Worm (Caenorhabditis elegans) whole organism, late embryonic: ENCODE data around the gene srv-34.

Experiments used
- C08G9.2 ChIP-seq: sonication (generic microtip); optimal IDR thresholded peaks from 2 replicates; lab custom pipeline; 2016; ENCODE audit warnings: mild to moderate bottlenecking, missing genetic modification characterization, moderate library complexity, missing compliant biosample characterization
- C38D4.7 ChIP-seq: fragments of 200-800 bp; sonication (Bioruptor generic); optimal IDR thresholded peaks from 2 replicates; lab custom pipeline; 2018; ENCODE audit warnings: mild to moderate bottlenecking, missing genetic modification characterization, moderate library complexity, missing compliant biosample characterization
- F13H6.1 ChIP-seq: sonication (generic microtip); optimal IDR thresholded peaks from 2 replicates; lab custom pipeline; 2016; ENCODE audit warnings: missing genetic modification characterization, missing compliant biosample characterization
- K02D7.2 ChIP-seq: sonication (generic microtip); optimal IDR thresholded peaks from 2 replicates; lab custom pipeline; 2017; ENCODE audit warnings: mild to moderate bottlenecking, missing genetic modification characterization, missing compliant biosample characterization
- Y22D7AL.16 ChIP-seq: sonication (generic microtip); optimal IDR thresholded peaks from 2 replicates; lab custom pipeline; 2016; ENCODE audit warnings: missing genetic modification characterization, missing compliant biosample characterization
- ama-1 ChIP-seq: fragments of 150-350 bp; optimal IDR thresholded peaks from 2 replicates; lab custom pipeline; 2014
- ceh-14 ChIP-seq: sonication (generic microtip); optimal IDR thresholded peaks from 2 replicates; lab custom pipeline; 2016; ENCODE audit warnings: missing genotype, missing genetic modification characterization, missing compliant biosample characterization
- ceh-18 ChIP-seq: sonication (generic microtip); optimal IDR thresholded peaks from 2 replicates; lab custom pipeline; 2016; ENCODE audit warnings: missing genetic modification characterization, missing compliant biosample characterization
- ceh-19 ChIP-seq: fragments of 200-800 bp; sonication (Bioruptor generic); optimal IDR thresholded peaks from 2 replicates; lab custom pipeline; 2018; ENCODE audit warnings: mild to moderate bottlenecking, missing genetic modification characterization, missing compliant biosample characterization
- ceh-2 ChIP-seq: sonication (generic microtip); optimal IDR thresholded peaks from 2 replicates; lab custom pipeline; 2016; ENCODE audit warnings: missing genotype, missing genetic modification characterization, missing compliant biosample characterization
- ceh-22 ChIP-seq: sonication (generic microtip); optimal IDR thresholded peaks from 2 replicates; lab custom pipeline; 2017; ENCODE audit warnings: missing biosample characterization, missing genetic modification characterization
- ceh-24 ChIP-seq: sonication (generic microtip); optimal IDR thresholded peaks from 2 replicates; lab custom pipeline; 2016; ENCODE audit warnings: mild to moderate bottlenecking, missing genetic modification characterization, missing compliant biosample characterization
- ceh-30 ChIP-seq: fragments of 150-350 bp; optimal IDR thresholded peaks from 2 replicates; lab custom pipeline; 2014; ENCODE audit warnings: missing biosample characterization, missing genetic modification characterization
- ceh-31 ChIP-seq: sonication (generic microtip); optimal IDR thresholded peaks from 2 replicates; lab custom pipeline; 2016; ENCODE audit warnings: missing genetic modification characterization, missing compliant biosample characterization
- ceh-34 ChIP-seq: sonication (generic microtip); optimal IDR thresholded peaks from 2 replicates; lab custom pipeline; 2016; ENCODE audit warnings: mild to moderate bottlenecking, missing genetic modification characterization, missing compliant biosample characterization
- ceh-45 ChIP-seq: fragments of 200-800 bp; sonication (Bioruptor generic); IDR thresholded peaks from 2 replicates; pipeline ENCODE4 v1.3.6; 2022; ENCODE audit warnings: missing genetic modification reagents, missing genetic modification characterization, missing compliant biosample characterization
- ceh-48 ChIP-seq: sonication (generic microtip); optimal IDR thresholded peaks from 2 replicates; lab custom pipeline; 2016; ENCODE audit warnings: missing genetic modification characterization, inconsistent platforms, missing compliant biosample characterization
- ceh-6 ChIP-seq: fragments of 200-800 bp; sonication (Bioruptor generic); optimal IDR thresholded peaks from 2 replicates; lab custom pipeline; 2018; ENCODE audit warnings: mild to moderate bottlenecking, missing genetic modification characterization, missing compliant biosample characterization
- ceh-9 ChIP-seq: sonication (generic microtip); optimal IDR thresholded peaks from 2 replicates; lab custom pipeline; 2016; ENCODE audit warnings: mild to moderate bottlenecking, missing genetic modification characterization, inconsistent platforms, missing compliant biosample characterization
- che-1 ChIP-seq: sonication (generic microtip); optimal IDR thresholded peaks from 2 replicates; lab custom pipeline; 2016; ENCODE audit warnings: mild to moderate bottlenecking, missing genetic modification characterization, missing compliant biosample characterization
- dmd-4 ChIP-seq: sonication (generic microtip); optimal IDR thresholded peaks from 2 replicates; lab custom pipeline; 2016; ENCODE audit warnings: borderline replicate concordance, missing genetic modification characterization, missing compliant biosample characterization
- elt-2 ChIP-seq: sonication (generic microtip); optimal IDR thresholded peaks from 2 replicates; lab custom pipeline; 2016; ENCODE audit warnings: missing genetic modification reagents, missing genetic modification characterization, missing compliant biosample characterization
- elt-4 ChIP-seq: sonication (generic microtip); optimal IDR thresholded peaks from 2 replicates; lab custom pipeline; 2016; ENCODE audit warnings: missing genetic modification characterization, missing compliant biosample characterization
- ets-4 ChIP-seq: sonication (generic microtip); optimal IDR thresholded peaks from 2 replicates; lab custom pipeline; 2016; ENCODE audit warnings: missing genetic modification characterization, missing compliant biosample characterization
- eyg-1 ChIP-seq: sonication (generic microtip); optimal IDR thresholded peaks from 2 replicates; lab custom pipeline; 2016; ENCODE audit warnings: missing genotype, missing genetic modification characterization, missing compliant biosample characterization
- fax-1 ChIP-seq: sonication (generic microtip); optimal IDR thresholded peaks from 2 replicates; lab custom pipeline; 2016; ENCODE audit warnings: missing genotype, missing genetic modification characterization, missing compliant biosample characterization
- fkh-10 ChIP-seq: fragments of 150-350 bp; optimal IDR thresholded peaks from 2 replicates; lab custom pipeline; 2014; ENCODE audit warnings: missing biosample characterization, missing genetic modification reagents, missing genetic modification characterization
- hlh-15 ChIP-seq: sonication (generic microtip); optimal IDR thresholded peaks from 2 replicates; lab custom pipeline; 2016; ENCODE audit warnings: missing genetic modification characterization, missing compliant biosample characterization
- hlh-30 ChIP-seq: sonication (generic microtip); optimal IDR thresholded peaks from 2 replicates; lab custom pipeline; 2017; ENCODE audit warnings: antibody characterized with exemption, missing genetic modification characterization, missing compliant biosample characterization; ENCODE audit not compliant: insufficient read depth
- lim-6 ChIP-seq: sonication (generic microtip); optimal IDR thresholded peaks from 2 replicates; lab custom pipeline; 2016; ENCODE audit warnings: missing genetic modification characterization, missing compliant biosample characterization
- madf-2 ChIP-seq: sonication (generic microtip); optimal IDR thresholded peaks from 2 replicates; lab custom pipeline; 2017; ENCODE audit warnings: missing genetic modification characterization, missing compliant biosample characterization
- nfya-1 ChIP-seq: sonication (generic microtip); optimal IDR thresholded peaks from 2 replicates; lab custom pipeline; 2017; ENCODE audit warnings: missing genetic modification characterization, mild to moderate bottlenecking, missing compliant biosample characterization, antibody characterized with exemption, moderate library complexity
- nhr-11 ChIP-seq: fragments of 150-350 bp; optimal IDR thresholded peaks from 2 replicates; lab custom pipeline; 2014; ENCODE audit warnings: missing biosample characterization, missing genetic modification characterization
- nhr-232 ChIP-seq: sonication (generic microtip); optimal IDR thresholded peaks from 2 replicates; lab custom pipeline; 2016; ENCODE audit warnings: missing genetic modification characterization, missing compliant biosample characterization
- npax-4 ChIP-seq: sonication (generic microtip); optimal IDR thresholded peaks from 2 replicates; lab custom pipeline; 2016; ENCODE audit warnings: missing genetic modification characterization, missing compliant biosample characterization
- pat-9 ChIP-seq: fragments of 200-800 bp; sonication (Bioruptor generic); optimal IDR thresholded peaks from 2 replicates; lab custom pipeline; 2018; ENCODE audit warnings: mild to moderate bottlenecking, missing genetic modification characterization, moderate library complexity, missing compliant biosample characterization
- pax-1 ChIP-seq: fragments of 150-350 bp; optimal IDR thresholded peaks from 2 replicates; lab custom pipeline; 2014; ENCODE audit warnings: missing biosample characterization, missing genetic modification characterization
- pha-4 ChIP-seq: fragments of 150-350 bp; optimal IDR thresholded peaks from 2 replicates; lab custom pipeline; 2018; ENCODE audit warnings: missing biosample characterization, missing genetic modification reagents, missing genetic modification characterization
- pqm-1 ChIP-seq: sonication (generic microtip); optimal IDR thresholded peaks from 2 replicates; lab custom pipeline; 2016; ENCODE audit warnings: missing genetic modification characterization, missing compliant biosample characterization
- ref-2 ChIP-seq: sonication (generic microtip); optimal IDR thresholded peaks from 2 replicates; lab custom pipeline; 2016; ENCODE audit warnings: missing genetic modification characterization, missing compliant biosample characterization
- rnt-1 ChIP-seq: sonication (generic microtip); optimal IDR thresholded peaks from 2 replicates; lab custom pipeline; 2016; ENCODE audit warnings: missing genetic modification characterization, missing compliant biosample characterization
- sdc-2 ChIP-seq: sonication (generic microtip); optimal IDR thresholded peaks from 2 replicates; lab custom pipeline; 2016; ENCODE audit warnings: missing genotype, missing genetic modification characterization, missing compliant biosample characterization
- sox-4 ChIP-seq: sonication (generic microtip); optimal IDR thresholded peaks from 2 replicates; lab custom pipeline; 2017; ENCODE audit warnings: mild to moderate bottlenecking, missing genetic modification characterization, inconsistent platforms, missing compliant biosample characterization
- syd-9 ChIP-seq: sonication (generic microtip); optimal IDR thresholded peaks from 2 replicates; lab custom pipeline; 2016; ENCODE audit warnings: mild to moderate bottlenecking, missing genetic modification characterization, moderate library complexity, missing compliant biosample characterization
- unc-42 ChIP-seq: sonication (generic microtip); optimal IDR thresholded peaks from 2 replicates; lab custom pipeline; 2016; ENCODE audit warnings: missing genotype, missing genetic modification characterization, missing compliant biosample characterization
- unc-55 ChIP-seq: sonication (generic microtip); optimal IDR thresholded peaks from 2 replicates; lab custom pipeline; 2017; ENCODE audit warnings: missing biosample characterization, missing genetic modification reagents, missing genetic modification characterization
- unc-86 ChIP-seq: sonication (generic microtip); optimal IDR thresholded peaks from 2 replicates; lab custom pipeline; 2016; ENCODE audit warnings: missing genetic modification characterization, missing compliant biosample characterization
- ztf-16 ChIP-seq: sonication (generic microtip); optimal IDR thresholded peaks from 2 replicates; lab custom pipeline; 2017; ENCODE audit warnings: missing genetic modification characterization, missing compliant biosample characterization

srv-34 gene

ce11 chrV:16352282-16352681, 22.3 kb downstream of the srv-34 start:
- TF ChIP-seq hlh-30: no peak
- no peak for TF ChIP-seq Y22D7AL.16 (tag; lab: Kevin White, UChicago)
- TF ChIP-seq ceh-45 (GFP tag; lab: Robert Waterston, UW): no peak
- no peak for TF ChIP-seq ceh-19 (GFP tag; lab: Kevin White, UChicago)
- no peak for TF ChIP-seq C08G9.2 (tag; lab: Kevin White, UChicago)
- no peak for TF ChIP-seq ceh-22
- TF ChIP-seq ceh-30 (tag; lab: Kevin White, UChicago): no peak
- peak; percentile 49 for TF ChIP-seq ceh-18
- TF ChIP-seq nfya-1 (tag; lab: Kevin White, UChicago): peak; percentile 32
- TF ChIP-seq ceh-48 (tag; lab: Kevin White, UChicago): no peak
- TF ChIP-seq, all 69 proteins: peak for 2

ce11 chrV:16351757-16352156, 22.8 kb downstream of the srv-34 start:
- TF ChIP-seq elt-4 (tag; lab: Kevin White, UChicago) (no peak), nhr-232 (tag; lab: Kevin White, UChicago) (no peak), nhr-11 (no peak), dmd-4 (tag; lab: Kevin White, UChicago) (no peak), fax-1 (tag; lab: Kevin White, UChicago) (no peak), ama-1 (lab: Kevin White, UChicago) (no peak), pqm-1 (tag; lab: Kevin White, UChicago) (no peak), hlh-15 (no peak), sox-4 (tag; lab: Kevin White, UChicago) (no peak), pha-4 (tag; lab: Kevin White, UChicago) (no peak), lim-6 (tag; lab: Kevin White, UChicago) (no peak)

- TF ChIP-seq ets-4 (tag; lab: Kevin White, UChicago) (no peak), C38D4.7 (GFP tag; lab: Kevin White, UChicago) (no peak), ceh-14 (tag; lab: Kevin White, UChicago) (no peak), elt-2 (tag; lab: Kevin White, UChicago) (no peak), ceh-18 (peak; percentile 49), hlh-15 (no peak), sdc-2 (tag; lab: Kevin White, UChicago) (no peak), sox-4 (tag; lab: Kevin White, UChicago) (no peak), nfya-1 (tag; lab: Kevin White, UChicago) (peak; percentile 71), hlh-30 (no peak), ztf-16 (tag; lab: Kevin White, UChicago) (no peak), madf-2 (tag; lab: Kevin White, UChicago) (no peak), unc-42 (tag; lab: Kevin White, UChicago) (peak; percentile 17), ceh-19 (GFP tag; lab: Kevin White, UChicago) (no peak), unc-86 (tag; lab: Kevin White, UChicago) (no peak), pat-9 (tag; lab: Kevin White, UChicago) (no peak), dmd-4 (tag; lab: Kevin White, UChicago) (no peak), pax-1 (tag; lab: Kevin White, UChicago) (no peak), fkh-10 (GFP tag; lab: Kevin White, UChicago) (no peak), ceh-9 (tag; lab: Kevin White, UChicago) (no peak), che-1 (tag; lab: Kevin White, UChicago) (no peak), ceh-2 (tag; lab: Kevin White, UChicago) (no peak), ama-1 (lab: Kevin White, UChicago) (no peak), ref-2 (tag; lab: Kevin White, UChicago) (no peak), ceh-6 (no peak), K02D7.2 (no peak), npax-4 (tag; lab: Kevin White, UChicago) (no peak), ceh-34 (tag; lab: Kevin White, UChicago) (no peak), F13H6.1 (tag; lab: Kevin White, UChicago) (no peak), ceh-24 (tag; lab: Kevin White, UChicago) (no peak), Y22D7AL.16 (tag; lab: Kevin White, UChicago) (no peak), eyg-1 (tag; lab: Kevin White, UChicago) (no peak), ceh-31 (tag; lab: Kevin White, UChicago) (peak; percentile 29), unc-55 (GFP tag; lab: Kevin White, UChicago) (no peak), lim-6 (tag; lab: Kevin White, UChicago) (no peak), rnt-1 (tag; lab: Kevin White, UChicago) (peak; percentile 37), pqm-1 (tag; lab: Kevin White, UChicago) (no peak), syd-9 (tag; lab: Kevin White, UChicago) (no peak), nhr-11 (no peak), ceh-48 (tag; lab: Kevin White, UChicago) (no peak)
These were observed 23.7 kb downstream of the srv-34 start for ce11 chrV:16350775-16351378.
